Fruit fly (Drosophila melanogaster) whole organism, embryonic: ENCODE results near the gene Cyp28d2.

Experiments used
- ATbp ChIP-seq: fragments of 200-800 bp; sonication (Bioruptor generic); optimal IDR thresholded peaks from 2 replicates; lab custom pipeline; 2017; ENCODE audit warnings: missing biosample characterization, mild to moderate bottlenecking, missing genetic modification characterization, missing genetic modification reagents
- B-H2 ChIP-seq: fragments of 200-800 bp; sonication (Bioruptor generic); optimal IDR thresholded peaks from 2 replicates; lab custom pipeline; 2018; ENCODE audit warnings: missing biosample characterization, mild to moderate bottlenecking, missing genetic modification characterization
- C15 ChIP-seq: fragments of 200-800 bp; sonication (Bioruptor generic); IDR thresholded peaks from 3 replicates; pipeline ENCODE4 v1.3.6; 2022; ENCODE audit warnings: missing biosample characterization, missing genetic modification characterization
- CG10543 ChIP-seq: fragments of 200-800 bp; sonication (Bioruptor generic); optimal IDR thresholded peaks from 3 replicates; lab custom pipeline; 2017; ENCODE audit warnings: missing biosample characterization, mild to moderate bottlenecking, missing genetic modification characterization, moderate library complexity
- CG12299 ChIP-seq: fragments of 200-800 bp; sonication (Bioruptor generic); optimal IDR thresholded peaks from 2 replicates; lab custom pipeline; 2018; ENCODE audit warnings: missing biosample characterization, mild to moderate bottlenecking, missing genetic modification characterization
- CG14014 ChIP-seq: fragments of 200-800 bp; sonication (Bioruptor generic); IDR thresholded peaks from 2 replicates; pipeline ENCODE4 v1.3.6; 2022; ENCODE audit warnings: missing biosample characterization, missing genetic modification characterization
- CG15073 ChIP-seq: fragments of 200-800 bp; sonication (Bioruptor generic); optimal IDR thresholded peaks from 2 replicates; lab custom pipeline; 2016; ENCODE audit warnings: missing biosample characterization, missing genetic modification characterization
- CG1792 ChIP-seq: fragments of 200-800 bp; sonication (Bioruptor generic); optimal IDR thresholded peaks from 2 replicates; lab custom pipeline; 2016; ENCODE audit warnings: missing biosample characterization, missing genetic modification characterization
- CG18599 ChIP-seq: fragments of 200-800 bp; sonication (Bioruptor generic); optimal IDR thresholded peaks from 3 replicates; lab custom pipeline; 2017; ENCODE audit warnings: missing biosample characterization, missing genetic modification characterization, mild to moderate bottlenecking, moderate library complexity, missing genetic modification reagents
- CG2712 ChIP-seq: fragments of 200-800 bp; optimal IDR thresholded peaks from 3 replicates; lab custom pipeline; 2019; ENCODE audit warnings: missing biosample characterization, mild to moderate bottlenecking, missing genetic modification characterization, moderate library complexity
- CG2875 ChIP-seq: fragments of 200-800 bp; sonication (Bioruptor generic); optimal IDR thresholded peaks from 2 replicates; lab custom pipeline; 2017; ENCODE audit warnings: missing biosample characterization, mild to moderate bottlenecking, missing genetic modification characterization, missing genetic modification reagents
- CG31388 ChIP-seq: fragments of 200-800 bp; sonication (Bioruptor generic); optimal IDR thresholded peaks from 2 replicates; lab custom pipeline; 2016; ENCODE audit warnings: missing biosample characterization, missing genetic modification characterization
- CG3838 ChIP-seq: fragments of 200-800 bp; sonication (Bioruptor generic); optimal IDR thresholded peaks from 3 replicates; lab custom pipeline; 2016; ENCODE audit warnings: missing biosample characterization, missing genetic modification characterization
- CG4328 ChIP-seq: fragments of 200-800 bp; sonication (Bioruptor generic); optimal IDR thresholded peaks from 3 replicates; lab custom pipeline; 2017; ENCODE audit warnings: missing biosample characterization, missing genetic modification reagents, missing genetic modification characterization
- CG4820 ChIP-seq: fragments of 200-800 bp; sonication (Bioruptor generic); optimal IDR thresholded peaks from 3 replicates; lab custom pipeline; 2016; ENCODE audit warnings: missing biosample characterization, missing genetic modification characterization
- CG5953 ChIP-seq: fragments of 200-800 bp; sonication (Bioruptor generic); IDR thresholded peaks from 2 replicates; pipeline ENCODE4 v1.3.6; 2022; ENCODE audit warnings: missing biosample characterization, missing genetic modification characterization
- CG6254 ChIP-seq: fragments of 200-800 bp; sonication (Bioruptor generic); optimal IDR thresholded peaks from 3 replicates; lab custom pipeline; 2017; ENCODE audit warnings: mild to moderate bottlenecking, missing biosample characterization, missing genetic modification reagents, missing genetic modification characterization
- CG7928 ChIP-seq: fragments of 200-800 bp; sonication (Bioruptor generic); optimal IDR thresholded peaks from 2 replicates; lab custom pipeline; 2017; ENCODE audit warnings: missing biosample characterization, mild to moderate bottlenecking, missing genetic modification characterization
- CG8290 ChIP-seq, 3 experiments: fragments of 200-800 bp; sonication (Bioruptor generic); optimal IDR thresholded peaks; 2 replicates each; lab custom pipeline; 2016 to 2019; ENCODE audit warnings: missing biosample characterization in 3 of 3, missing genetic modification characterization in 3 of 3, mild to moderate bottlenecking in 2 of 3, moderate library complexity in 1 of 3
- CG9932 ChIP-seq: fragments of 200-800 bp; sonication (Bioruptor generic); IDR thresholded peaks from 2 replicates; pipeline ENCODE4 v1.3.6; 2022; ENCODE audit warnings: missing biosample characterization, missing genetic modification characterization
- CrebB ChIP-seq: fragments of 200-800 bp; sonication (Bioruptor generic); optimal IDR thresholded peaks from 3 replicates; lab custom pipeline; 2018; ENCODE audit warnings: missing biosample characterization, mild to moderate bottlenecking, missing genetic modification characterization
- D19A ChIP-seq: fragments of 200-800 bp; optimal IDR thresholded peaks from 3 replicates; lab custom pipeline; 2019; ENCODE audit warnings: missing biosample characterization, mild to moderate bottlenecking, missing genetic modification characterization, moderate library complexity
- D19B ChIP-seq: fragments of 200-800 bp; sonication (Bioruptor generic); optimal IDR thresholded peaks from 2 replicates; lab custom pipeline; 2017; ENCODE audit warnings: missing biosample characterization, mild to moderate bottlenecking, missing genetic modification characterization
- HLH3B ChIP-seq: fragments of 200-800 bp; sonication (Bioruptor generic); IDR thresholded peaks from 2 replicates; pipeline ENCODE4 v1.3.6; 2022; ENCODE audit warnings: missing biosample characterization, missing genetic modification characterization
- HLH54F ChIP-seq: fragments of 200-800 bp; sonication (Bioruptor generic); optimal IDR thresholded peaks from 3 replicates; lab custom pipeline; 2016; ENCODE audit warnings: missing biosample characterization, missing genetic modification characterization
- Hsf ChIP-seq: fragments of 200-800 bp; sonication (Bioruptor generic); optimal IDR thresholded peaks from 3 replicates; lab custom pipeline; 2016; ENCODE audit warnings: missing biosample characterization, missing genetic modification characterization
- Lpt ChIP-seq: fragments of >200 bp; optimal IDR thresholded peaks from 2 replicates; lab custom pipeline; 2018; ENCODE audit warnings: missing biosample characterization, missing genetic modification characterization
- Med ChIP-seq: fragments of 200-800 bp; sonication (Bioruptor generic); peaks from one replicate; lab custom pipeline; 2016; ENCODE audit warnings: missing biosample characterization, missing genetic modification characterization, mild to moderate bottlenecking, inconsistent platforms, moderate library complexity
- NC2β ChIP-seq: fragments of 200-800 bp; sonication (Bioruptor generic); optimal IDR thresholded peaks from 2 replicates; lab custom pipeline; 2016; ENCODE audit warnings: missing biosample characterization, missing genetic modification characterization
- Nf-YB ChIP-seq: fragments of 200-800 bp; sonication (Bioruptor generic); optimal IDR thresholded peaks from 3 replicates; lab custom pipeline; 2019; ENCODE audit warnings: missing biosample characterization, mild to moderate bottlenecking, missing genetic modification characterization, moderate library complexity
- Sox100B ChIP-seq: fragments of 200-800 bp; sonication (Bioruptor generic); optimal IDR thresholded peaks from 3 replicates; lab custom pipeline; 2018; ENCODE audit warnings: missing biosample characterization, mild to moderate bottlenecking, missing genetic modification characterization
- Sry-δ ChIP-seq: fragments of 200-800 bp; sonication (Bioruptor generic); optimal IDR thresholded peaks from 2 replicates; lab custom pipeline; 2016; ENCODE audit warnings: missing biosample characterization, missing genetic modification characterization
- Usf ChIP-seq: fragments of 200-800 bp; sonication (Bioruptor generic); optimal IDR thresholded peaks from 2 replicates; lab custom pipeline; 2017; ENCODE audit warnings: missing genotype, missing biosample characterization, missing genetic modification characterization
- abd-A ChIP-seq: fragments of 200-800 bp; sonication (Bioruptor generic); optimal IDR thresholded peaks from 3 replicates; lab custom pipeline; 2019; ENCODE audit warnings: missing biosample characterization, mild to moderate bottlenecking, missing genetic modification characterization, moderate library complexity
- ac ChIP-seq: fragments of 200-800 bp; sonication (Bioruptor generic); optimal IDR thresholded peaks from 3 replicates; lab custom pipeline; 2017; ENCODE audit warnings: missing biosample characterization, mild to moderate bottlenecking, missing genetic modification characterization
- amos ChIP-seq: fragments of 200-800 bp; sonication (Bioruptor generic); IDR thresholded peaks from 2 replicates; pipeline ENCODE4 v1.3.6; 2022; ENCODE audit warnings: missing biosample characterization, missing genetic modification characterization; ENCODE audit not compliant: partially characterized antibody
- btn ChIP-seq: fragments of 200-800 bp; sonication (Bioruptor generic); optimal IDR thresholded peaks from 2 replicates; lab custom pipeline; 2016; ENCODE audit warnings: missing biosample characterization, missing genetic modification characterization
- dan ChIP-seq: fragments of 200-800 bp; sonication (Bioruptor generic); IDR thresholded peaks from 2 replicates; pipeline ENCODE4 v1.3.6; 2022; ENCODE audit warnings: missing biosample characterization, missing genetic modification characterization
- dmrt11E ChIP-seq: fragments of 200-800 bp; sonication (Bioruptor generic); optimal IDR thresholded peaks from 3 replicates; lab custom pipeline; 2018; ENCODE audit warnings: missing biosample characterization, mild to moderate bottlenecking, missing genetic modification characterization, moderate library complexity
- fu2 ChIP-seq: fragments of 200-800 bp; sonication (Bioruptor generic); optimal IDR thresholded peaks from 2 replicates; lab custom pipeline; 2016; ENCODE audit warnings: missing biosample characterization, missing genetic modification characterization
- gce ChIP-seq: fragments of 200-800 bp; sonication (Bioruptor generic); IDR thresholded peaks from 3 replicates; pipeline ENCODE4 v1.3.6; 2022; ENCODE audit warnings: missing biosample characterization, missing genetic modification characterization
- grau ChIP-seq: fragments of 200-800 bp; optimal IDR thresholded peaks from 3 replicates; lab custom pipeline; 2019; ENCODE audit warnings: missing biosample characterization, mild to moderate bottlenecking, missing genetic modification characterization, moderate library complexity
- h ChIP-seq: fragments of >200 bp; optimal IDR thresholded peaks from 2 replicates; lab custom pipeline; 2017
- insv ChIP-seq, 2 experiments: fragments of 200-800 bp; sonication (Bioruptor generic); optimal IDR thresholded peaks; 3 replicates each; lab custom pipeline; 2016 to 2018; ENCODE audit warnings: missing biosample characterization in 2 of 2, missing genetic modification characterization in 2 of 2
- ken ChIP-seq: fragments of 200-800 bp; sonication (Bioruptor generic); IDR thresholded peaks from 3 replicates; pipeline ENCODE4 v1.3.6; 2022; ENCODE audit warnings: missing biosample characterization, missing genetic modification characterization
- mirr ChIP-seq: fragments of 200-800 bp; sonication (Bioruptor generic); optimal IDR thresholded peaks from 3 replicates; lab custom pipeline; 2018; ENCODE audit warnings: missing biosample characterization, mild to moderate bottlenecking, missing genetic modification characterization
- repo ChIP-seq: fragments of 200-800 bp; sonication (Bioruptor generic); optimal IDR thresholded peaks from 2 replicates; lab custom pipeline; 2016; ENCODE audit warnings: missing biosample characterization, missing genetic modification characterization
- scrt ChIP-seq: fragments of 200-800 bp; sonication (Bioruptor generic); optimal IDR thresholded peaks from 2 replicates; lab custom pipeline; 2018; ENCODE audit warnings: missing biosample characterization, mild to moderate bottlenecking, missing genetic modification characterization, moderate library complexity
- sens ChIP-seq: fragments of 200-800 bp; sonication (Bioruptor generic); peaks from one replicate; lab custom pipeline; 2016; ENCODE audit warnings: missing biosample characterization, missing genetic modification characterization
- sens-2 ChIP-seq: fragments of 200-800 bp; sonication (Bioruptor generic); IDR thresholded peaks from 2 replicates; pipeline ENCODE4 v1.3.6; 2022; ENCODE audit warnings: missing biosample characterization, missing genetic modification characterization
- unpg ChIP-seq: fragments of 200-800 bp; sonication (Bioruptor generic); optimal IDR thresholded peaks from 3 replicates; lab custom pipeline; 2018; ENCODE audit warnings: missing biosample characterization, mild to moderate bottlenecking, missing genetic modification characterization, moderate library complexity

The Cyp28d2 gene

dm6 chr2L:5242194-5242914, 35.3 kb downstream of the Cyp28d2 start (continued):
- TF ChIP-seq Med, result peak; percentile 68
- 0 out of 2 replicates have a peak, but pooled peaks have one; percentile 18 for TF ChIP-seq amos (GFP tag; lab: Robert Waterston, UW)
- no peak for TF ChIP-seq Sry-δ
- no peak for TF ChIP-seq CG2875
- no peak for TF ChIP-seq CG4820 (GFP tag; lab: Kevin White, UChicago)
- no peak for TF ChIP-seq dan (GFP tag; lab: Robert Waterston, UW)
- no peak for TF ChIP-seq D19A (tag; lab: Kevin White, UChicago)
- no peak for TF ChIP-seq CG4328 (GFP tag; lab: Kevin White, UChicago)
- TF ChIP-seq B-H2 (GFP tag; lab: Kevin White, UChicago), result no peak
- TF ChIP-seq sens-2 (GFP tag; lab: Robert Waterston, UW), result no peak
- TF ChIP-seq grau (tag; lab: Kevin White, UChicago), result peak; percentile 13
- TF ChIP-seq HLH3B (GFP tag; lab: Robert Waterston, UW), result no peak
- no peak for TF ChIP-seq CG9932 (GFP tag; lab: Robert Waterston, UW)
- peak; percentile 38 for TF ChIP-seq unpg (GFP tag; lab: Kevin White, UChicago)
- no peak for TF ChIP-seq Hsf (GFP tag; lab: Kevin White, UChicago)
- no peak for TF ChIP-seq D19B
- no peak for TF ChIP-seq CG8290 (GFP tag; optimal IDR thresholded peaks at IDR 0.05; lab: Kevin White, UChicago)
- TF ChIP-seq CG8290 (tag; optimal IDR thresholded peaks at IDR 0.05; lab: Kevin White, UChicago), result no peak
- no peak for TF ChIP-seq Lpt
- TF ChIP-seq abd-A (tag; lab: Kevin White, UChicago), result no peak
- TF ChIP-seq sens (GFP tag; lab: Kevin White, UChicago), result peak; percentile 80
- TF ChIP-seq CG12299 (tag; lab: Kevin White, UChicago), result no peak
- TF ChIP-seq repo (GFP tag; lab: Kevin White, UChicago), result no peak
- TF ChIP-seq ac (GFP tag; lab: Kevin White, UChicago), result no peak
- TF ChIP-seq Nf-YB (GFP tag; lab: Kevin White, UChicago), result no peak
- TF ChIP-seq Sox100B (GFP tag; lab: Kevin White, UChicago), result no peak
- TF ChIP-seq CG6254 (GFP tag; lab: Kevin White, UChicago), result peak; percentile 1
- no peak for TF ChIP-seq btn (GFP tag; lab: Kevin White, UChicago)
- no peak for TF ChIP-seq dmrt11E (tag; lab: Kevin White, UChicago)
- TF ChIP-seq CG15073 (GFP tag; lab: Kevin White, UChicago), result no peak
- no peak for TF ChIP-seq CG5953
- TF ChIP-seq ken (GFP tag; lab: Robert Waterston, UW), result peak; percentile 30; the same call in 1 of the 3 replicates
- TF ChIP-seq CrebB (tag; lab: Kevin White, UChicago), result no peak
- peak; percentile 32 for TF ChIP-seq CG2712 (tag; lab: Kevin White, UChicago)
- TF ChIP-seq CG3838 (GFP tag; lab: Kevin White, UChicago), result no peak
- TF ChIP-seq CG18599, result peak; percentile 20
- TF ChIP-seq insv (GFP tag; optimal IDR thresholded peaks at IDR 0.05; lab: Kevin White, UChicago), result no peak
- TF ChIP-seq CG10543 (GFP tag; lab: Kevin White, UChicago), result no peak
- no peak for TF ChIP-seq HLH54F (GFP tag; lab: Kevin White, UChicago)
- no peak for TF ChIP-seq gce (GFP tag; lab: Robert Waterston, UW)
- no peak for TF ChIP-seq CG31388 (GFP tag; lab: Kevin White, UChicago)
- no peak for TF ChIP-seq scrt (GFP tag; lab: Kevin White, UChicago)
- TF ChIP-seq CG14014 (GFP tag; lab: Robert Waterston, UW), result no peak
- TF ChIP-seq mirr, result no peak
- no peak for TF ChIP-seq h (lab: Kevin White, UChicago)
- TF ChIP-seq NC2β, result no peak
- no peak for TF ChIP-seq Usf (GFP tag; lab: Kevin White, UChicago)
- TF ChIP-seq C15 (GFP tag; lab: Robert Waterston, UW), result no peak
- TF ChIP-seq fu2 (GFP tag; lab: Kevin White, UChicago), result no peak
- TF ChIP-seq CG7928 (GFP tag; lab: Kevin White, UChicago), result no peak
- peak; percentile 18 for TF ChIP-seq ATbp
- TF ChIP-seq CG1792 (GFP tag; lab: Kevin White, UChicago), result no peak
